Worm (Caenorhabditis elegans) whole organism, L4 larva: ENCODE results near the gene taap-1.

Experiments used
- ceh-44 ChIP-seq: fragments of 200-800 bp; sonication (Bioruptor generic); IDR thresholded peaks from 2 replicates; pipeline ENCODE4 v1.3.6; 2022; ENCODE audit warnings: missing genetic modification reagents, missing genetic modification characterization, missing compliant biosample characterization
- zfp-3 ChIP-seq: fragments of 200-800 bp; sonication (Bioruptor generic); conservative IDR thresholded peaks from 2 replicates; pipeline ENCODE4 v1.3.6; 2022; ENCODE audit warnings: missing genetic modification reagents, missing genetic modification characterization, missing compliant biosample characterization

DNA sequence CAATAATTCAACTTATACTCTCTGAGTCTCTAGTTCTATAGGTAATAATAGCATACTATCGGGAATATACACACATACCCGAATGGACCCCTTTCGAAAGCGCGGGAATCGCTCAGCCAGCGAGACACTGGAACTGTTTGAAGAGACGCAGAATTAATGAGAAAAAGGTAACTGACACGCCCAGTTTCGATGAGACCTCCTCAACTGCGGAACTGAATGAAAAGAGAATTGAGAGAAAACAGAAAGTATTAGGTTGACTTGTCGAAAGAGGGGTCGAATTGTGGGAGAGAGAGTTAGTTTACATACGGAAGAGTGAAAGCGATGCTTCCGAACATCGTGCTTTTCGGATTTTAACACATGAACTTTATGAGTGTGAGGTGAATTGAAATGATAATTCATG is 48.3 kb upstream of the taap-1 start:
- TF ChIP-seq ceh-44 (GFP tag; lab: Robert Waterston, UW) = no peak
- no peak for TF ChIP-seq zfp-3 (GFP tag; lab: Robert Waterston, UW)
